Worm (Caenorhabditis elegans): Measurements from ENCODE around the gene phlp-2.

DNA sequence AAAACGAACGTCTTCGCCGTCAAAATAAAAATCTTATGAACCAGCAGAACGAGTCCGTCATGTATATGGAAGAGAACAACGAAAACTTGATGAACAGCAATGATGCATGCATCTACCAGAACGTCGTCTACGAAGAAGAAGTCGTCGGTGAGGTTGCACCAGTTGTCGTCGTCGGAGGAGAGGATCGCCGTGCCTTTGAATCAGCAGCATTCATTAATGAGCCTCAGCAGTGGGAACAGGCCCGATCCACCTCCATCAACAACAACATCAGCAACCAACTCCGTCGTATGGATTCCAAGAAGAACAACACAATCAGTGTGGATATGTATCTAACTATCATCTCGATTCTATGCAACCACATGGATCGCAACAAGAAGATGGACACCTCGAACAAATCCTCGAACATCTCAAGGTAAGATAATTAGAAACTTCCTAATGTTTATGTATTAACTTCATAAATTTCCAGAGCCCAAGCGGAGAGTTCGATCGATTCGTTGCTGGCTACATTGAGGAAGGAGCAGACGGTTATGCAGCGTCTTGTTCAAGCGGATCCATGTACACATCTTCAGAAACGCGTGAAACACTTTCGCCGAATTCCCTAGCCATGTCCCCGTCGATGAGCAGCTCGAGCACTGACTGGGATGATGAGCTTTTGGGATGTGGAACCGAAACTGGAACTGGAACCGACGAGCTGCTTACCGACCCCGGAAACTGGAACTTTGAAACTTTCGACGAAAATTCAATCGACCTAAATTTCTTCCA is 14.8 kb upstream of the phlp-2 start:
- TF ChIP-seq elt-1 (tag; optimal IDR thresholded peaks at IDR 0.05; ENCODE audit: borderline replicate concordance, insufficient read depth) (no peak), mls-2 (tag; optimal IDR thresholded peaks at IDR 0.05) (no peak), lsy-2 (tag; optimal IDR thresholded peaks at IDR 0.05) (no peak), nhr-237 (tag; optimal IDR thresholded peaks at IDR 0.05) (no peak), blmp-1 (tag; optimal IDR thresholded peaks at IDR 0.05) (no peak), nhr-28 (tag; optimal IDR thresholded peaks at IDR 0.05) (no peak), snpc-4 (tag; optimal IDR thresholded peaks at IDR 0.05) (no peak), ztf-11 (tag; optimal IDR thresholded peaks at IDR 0.05) (no peak), unc-62 (GFP tag; optimal IDR thresholded peaks at IDR 0.05) (no peak), ces-1 (GFP tag; optimal IDR thresholded peaks at IDR 0.05) (no peak)
